Worm (Caenorhabditis elegans) whole organism, L4 larva: ENCODE data around the gene K02C4.3.

Experiments
- dve-1 ChIP-seq: sonication (generic microtip); optimal IDR thresholded peaks from 2 replicates; lab custom pipeline; 2017; ENCODE audit warnings: antibody characterized with exemption, mild to moderate bottlenecking, missing genetic modification characterization, missing compliant biosample characterization; ENCODE audit not compliant: insufficient read depth
- fkh-10 ChIP-seq: fragments of 150-350 bp; optimal IDR thresholded peaks from 2 replicates; lab custom pipeline; 2014; ENCODE audit warnings: missing biosample characterization, missing genetic modification reagents, missing genetic modification characterization
- nhr-111 ChIP-seq: fragments of 200-800 bp; sonication (Bioruptor generic); optimal IDR thresholded peaks from 2 replicates; lab custom pipeline; 2018; ENCODE audit warnings: mild to moderate bottlenecking, missing genetic modification characterization, missing compliant biosample characterization
- nhr-6 ChIP-seq: fragments of 150-350 bp; optimal IDR thresholded peaks from 2 replicates; lab custom pipeline; 2014; ENCODE audit warnings: missing biosample characterization, missing genetic modification characterization
- nhr-76 ChIP-seq: fragments of 150-350 bp; optimal IDR thresholded peaks from 2 replicates; lab custom pipeline; 2014; ENCODE audit warnings: missing biosample characterization, missing genetic modification characterization
- saeg-2 ChIP-seq: fragments of 200-800 bp; sonication (Bioruptor generic); IDR thresholded peaks from 2 replicates; pipeline ENCODE4 v1.3.6; 2022; ENCODE audit warnings: missing genetic modification reagents, missing genetic modification characterization, missing compliant biosample characterization
- ztf-11 ChIP-seq: fragments of 150-350 bp; optimal IDR thresholded peaks from 2 replicates; lab custom pipeline; 2014; ENCODE audit warnings: missing biosample characterization, missing genetic modification characterization

- no peak for TF ChIP-seq ztf-11 (tag; lab: Kevin White, UChicago)
- TF ChIP-seq nhr-76 (tag; lab: Kevin White, UChicago) = no peak
- peak; percentile 26 for TF ChIP-seq dve-1 (tag; lab: Kevin White, UChicago)
- TF ChIP-seq fkh-10 (GFP tag; lab: Kevin White, UChicago) = no peak
- no peak for TF ChIP-seq nhr-6
- TF ChIP-seq saeg-2 (GFP tag; lab: Robert Waterston, UW) = no peak
- no peak for TF ChIP-seq nhr-111
These were observed 42.9 kb upstream of the K02C4.3 start, which contains the start of gene ulp-4 for ce11 chrII:8129495-8130010.
